Fruit fly (Drosophila melanogaster): ENCODE data around the gene comm2.

The comm2 gene

dm6 chr3L:15729306-15730006 is 29.8 kb upstream of the comm2 start (continued):
- TF ChIP-seq Stat92E (GFP tag; optimal IDR thresholded peaks at IDR 0.05) = peak in 1 of 3 experiments; percentile 69
- peak; percentile 74 for TF ChIP-seq CG17829 (tag; optimal IDR thresholded peaks at IDR 0.05)
- TF ChIP-seq Jarid2 (GFP tag; optimal IDR thresholded peaks at IDR 0.05) = peak; percentile 98
- peak; percentile 63 for TF ChIP-seq CG13287 (GFP tag; IDR thresholded peaks at IDR 0.05; ENCODE audit: partially characterized antibody)
- no peak for TF ChIP-seq Ada2b (GFP tag; IDR thresholded peaks at IDR 0.05)
- TF ChIP-seq dmrt11E (tag; optimal IDR thresholded peaks at IDR 0.05) = no peak
- no peak for TF ChIP-seq CHES-1-like (GFP tag; optimal IDR thresholded peaks at IDR 0.05)
- no peak for TF ChIP-seq fd3F (GFP tag; optimal IDR thresholded peaks at IDR 0.05)
- TF ChIP-seq CG32532 (GFP tag; IDR thresholded peaks at IDR 0.05) = peak; percentile 55; the same call in 1 of the 2 replicates
- TF ChIP-seq sim (GFP tag; IDR thresholded peaks at IDR 0.05) = 0 out of 2 replicates have a peak, but pooled peaks have one; percentile 10
- TF ChIP-seq bbx (GFP tag; IDR thresholded peaks at IDR 0.05; ENCODE audit: partially characterized antibody) = peak; percentile 63; the same call in 1 of the 2 replicates
- TF ChIP-seq Deaf1 (tag; optimal IDR thresholded peaks at IDR 0.05) = peak; percentile 66
- TF ChIP-seq CkIIα-i1 (GFP tag; IDR thresholded peaks at IDR 0.05) = no peak
- no peak for TF ChIP-seq Hey (tag; optimal IDR thresholded peaks at IDR 0.05)
- TF ChIP-seq NC2β (GFP tag; optimal IDR thresholded peaks at IDR 0.05) = peak; percentile 37
- TF ChIP-seq CG14441 (GFP tag; IDR thresholded peaks at IDR 0.05) = no peak
- TF ChIP-seq kah (GFP tag; optimal IDR thresholded peaks at IDR 0.05) = peak; percentile 33
- no peak for TF ChIP-seq Dref (GFP tag; IDR thresholded peaks at IDR 0.05)
- TF ChIP-seq row (GFP tag; IDR thresholded peaks at IDR 0.05) = no peak
- no peak for TF ChIP-seq tap (tag; optimal IDR thresholded peaks at IDR 0.05)
- TF ChIP-seq lilli (GFP tag; optimal IDR thresholded peaks at IDR 0.05) = no peak
- peak; percentile 42 for TF ChIP-seq grn (GFP tag; optimal IDR thresholded peaks at IDR 0.05)
- peak; percentile 41 for TF ChIP-seq CG33557 (GFP tag; optimal IDR thresholded peaks at IDR 0.05)
- peak; percentile 26 for TF ChIP-seq CG17385 (GFP tag; optimal IDR thresholded peaks at IDR 0.05)
- no peak for TF ChIP-seq CoRest (tag; optimal IDR thresholded peaks at IDR 0.05)
- no peak for TF ChIP-seq cato (GFP tag; optimal IDR thresholded peaks at IDR 0.05; ENCODE audit: borderline replicate concordance)
- TF ChIP-seq fd102C (GFP tag; optimal IDR thresholded peaks at IDR 0.05) = peak; percentile 12
- TF ChIP-seq CG10979 (tag; optimal IDR thresholded peaks at IDR 0.05) = peak; percentile 32
- TF ChIP-seq ro (GFP tag; IDR thresholded peaks at IDR 0.05) = no peak
- peak; percentile 23 for TF ChIP-seq her (GFP tag; optimal IDR thresholded peaks at IDR 0.05)
- peak in 1 of 2 experiments; percentile 17 for TF ChIP-seq tll (GFP tag; optimal IDR thresholded peaks at IDR 0.05)
- TF ChIP-seq Lim3 (GFP tag; IDR thresholded peaks at IDR 0.05) = no peak
- no peak for TF ChIP-seq CG14860 (GFP tag; IDR thresholded peaks at IDR 0.05; ENCODE audit: partially characterized antibody)

dm6 chr3L:15728195-15728594 is 28.5 kb upstream of the comm2 start, which contains the start of gene comm:
Gene comm, minus strand, starts transcription at chr3L:15728430.
- TF ChIP-seq CG11398 (GFP tag; optimal IDR thresholded peaks at IDR 0.05) (no peak), Camta (GFP tag; optimal IDR thresholded peaks at IDR 0.05) (no peak), Dad (GFP tag; optimal IDR thresholded peaks at IDR 0.05) (no peak), BtbVII (GFP tag; optimal IDR thresholded peaks at IDR 0.05) (peak; percentile 5), CG12769 (tag; optimal IDR thresholded peaks at IDR 0.05) (peak; percentile 68), unc-4 (GFP tag; IDR thresholded peaks at IDR 0.05; ENCODE audit: partially characterized antibody) (no peak), CG1603 (tag; optimal IDR thresholded peaks at IDR 0.05) (peak; percentile 27), disco-r (GFP tag; optimal IDR thresholded peaks at IDR 0.05) (peak; percentile 30), CG15073 (GFP tag; optimal IDR thresholded peaks at IDR 0.05) (no peak), CG11247 (GFP tag; IDR thresholded peaks at IDR 0.05) (peak; percentile 32; the same call in 1 of the 2 replicates), Nf-YB (GFP tag; optimal IDR thresholded peaks at IDR 0.05) (no peak), crol (GFP tag; IDR thresholded peaks at IDR 0.05) (no peak; the same call in 1 of the 2 replicates), mirr (GFP tag; optimal IDR thresholded peaks at IDR 0.05) (peak; percentile 44), NC2β (GFP tag; optimal IDR thresholded peaks at IDR 0.05) (no peak), NC2α (GFP tag; optimal IDR thresholded peaks at IDR 0.05) (peak; percentile 1), dysf (GFP tag; IDR thresholded peaks at IDR 0.05) (peak; percentile 7; the same call in 1 of the 3 replicates), pzg (GFP tag; optimal IDR thresholded peaks at IDR 0.05) (no peak), p53 (GFP tag; optimal IDR thresholded peaks at IDR 0.05) (peak; percentile 16)
